Worm (Caenorhabditis elegans) whole organism, L1 larva: ENCODE measurements around the gene idpb-1.
A peak's percentile ranks its signal among the peaks of the same experiment; 100 is the strongest.
"Not testable (repeated sequence)": the region's sequence is repeated elsewhere in the genome, so short reads cannot be mapped to it uniquely, and the experiment has no call there.

Experiments
- C04F5.9 ChIP-seq: sonication (generic microtip); optimal IDR thresholded peaks from 2 replicates; lab custom pipeline; 2016; ENCODE audit warnings: missing genetic modification characterization, missing compliant biosample characterization
- F16B12.6 ChIP-seq: fragments of 150-350 bp; optimal IDR thresholded peaks from 2 replicates; lab custom pipeline; 2014; ENCODE audit warnings: missing biosample characterization, missing genetic modification characterization
- alr-1 ChIP-seq: fragments of 200-800 bp; sonication (Bioruptor generic); optimal IDR thresholded peaks from 2 replicates; lab custom pipeline; 2018; ENCODE audit warnings: borderline replicate concordance, mild to moderate bottlenecking, missing genetic modification characterization, missing compliant biosample characterization
- aly-2 ChIP-seq: fragments of 150-350 bp; optimal IDR thresholded peaks from 2 replicates; lab custom pipeline; 2014; ENCODE audit warnings: missing biosample characterization, missing genetic modification characterization
- blmp-1 ChIP-seq: fragments of 150-350 bp; optimal IDR thresholded peaks from 2 replicates; lab custom pipeline; 2014; ENCODE audit warnings: missing biosample characterization, missing genetic modification characterization
- dsc-1 ChIP-seq: sonication (generic microtip); optimal IDR thresholded peaks from 2 replicates; lab custom pipeline; 2016; ENCODE audit warnings: mild to moderate bottlenecking, missing genetic modification characterization, missing compliant biosample characterization
- efl-1 ChIP-seq, 4 experiments: fragments of 150-350 bp; optimal IDR thresholded peaks in 3 of 4; peaks in 1 of 4; 1 replicate in 1 of 4; 2 replicates in 3 of 4; lab custom pipeline; 2014; ENCODE audit warnings: missing biosample characterization in 2 of 4, missing genetic modification characterization in 2 of 4, missing genetic modification reagents in 2 of 4
- efl-3 ChIP-seq: fragments of 200-800 bp; sonication (Bioruptor generic); optimal IDR thresholded peaks from 2 replicates; lab custom pipeline; 2018; ENCODE audit warnings: mild to moderate bottlenecking, missing genetic modification characterization, missing compliant biosample characterization
- egl-27 ChIP-seq, 2 experiments: fragments of 150-350 bp in 1 of 2; sonication (generic microtip); optimal IDR thresholded peaks; 3 replicates each; lab custom pipeline; 2017 to 2018; ENCODE audit warnings: missing biosample characterization in 2 of 2, missing genetic modification characterization in 2 of 2, missing genetic modification reagents in 2 of 2
- elt-2 ChIP-seq: sonication (generic microtip); optimal IDR thresholded peaks from 2 replicates; lab custom pipeline; 2016; ENCODE audit warnings: missing genetic modification characterization, mild to moderate bottlenecking, inconsistent platforms, missing compliant biosample characterization, missing genetic modification reagents
- elt-3 ChIP-seq, 6 experiments: fragments of 150-350 bp in 1 of 6; sonication (generic microtip); optimal IDR thresholded peaks; 2 replicates each; lab custom pipeline; 2017 to 2018; ENCODE audit warnings: missing biosample characterization in 6 of 6, missing genetic modification characterization in 6 of 6, inconsistent platforms in 1 of 6
- fkh-10 ChIP-seq: sonication (generic microtip); optimal IDR thresholded peaks from 2 replicates; lab custom pipeline; 2017; ENCODE audit warnings: missing biosample characterization, missing genetic modification reagents, missing genetic modification characterization
- fkh-4 ChIP-seq: sonication (generic microtip); optimal IDR thresholded peaks from 2 replicates; lab custom pipeline; 2016; ENCODE audit warnings: missing compliant biosample characterization, missing genetic modification characterization, borderline replicate concordance
- grh-1 ChIP-seq: fragments of 200-800 bp; sonication (Bioruptor generic); IDR thresholded peaks from 2 replicates; pipeline ENCODE4 v1.3.6; 2022; ENCODE audit warnings: missing genetic modification reagents, missing genetic modification characterization, missing compliant biosample characterization
- jun-1 ChIP-seq: fragments of 150-350 bp; optimal IDR thresholded peaks from 2 replicates; lab custom pipeline; 2014; ENCODE audit warnings: missing biosample characterization, missing genetic modification reagents, missing genetic modification characterization
- lin-15B ChIP-seq: fragments of 150-350 bp; sonication (generic microtip); optimal IDR thresholded peaks from 3 replicates; lab custom pipeline; 2014; ENCODE audit warnings: missing biosample characterization, missing genetic modification characterization
- mab-9 ChIP-seq: fragments of 200-800 bp; sonication (Bioruptor generic); IDR thresholded peaks from 2 replicates; pipeline ENCODE4 v1.3.6; 2022; ENCODE audit warnings: missing genetic modification reagents, missing genetic modification characterization, missing compliant biosample characterization
- nhr-12 ChIP-seq: sonication (generic microtip); optimal IDR thresholded peaks from 2 replicates; lab custom pipeline; 2017; ENCODE audit warnings: missing biosample characterization, missing genetic modification characterization
- nhr-19 ChIP-seq: fragments of 200-800 bp; sonication (Bioruptor generic); conservative IDR thresholded peaks from 2 replicates; pipeline ENCODE4 v1.3.6; 2022; ENCODE audit warnings: missing genetic modification characterization, missing compliant biosample characterization
- nhr-20 ChIP-seq: sonication (generic microtip); optimal IDR thresholded peaks from 2 replicates; lab custom pipeline; 2016; ENCODE audit warnings: mild to moderate bottlenecking, missing genetic modification characterization, missing compliant biosample characterization
- nhr-47 ChIP-seq: sonication (generic microtip); optimal IDR thresholded peaks from 2 replicates; lab custom pipeline; 2016; ENCODE audit warnings: mild to moderate bottlenecking, missing genetic modification characterization, moderate library complexity, missing compliant biosample characterization
- nhr-84 ChIP-seq: sonication (generic microtip); optimal IDR thresholded peaks from 2 replicates; lab custom pipeline; 2017; ENCODE audit warnings: missing biosample characterization, missing genetic modification characterization
- pqm-1 ChIP-seq: sonication (generic microtip); optimal IDR thresholded peaks from 3 replicates; lab custom pipeline; 2017; ENCODE audit warnings: missing biosample characterization, missing genetic modification characterization
- snpc-4 ChIP-seq: fragments of 150-350 bp; optimal IDR thresholded peaks from 2 replicates; lab custom pipeline; 2014; ENCODE audit warnings: missing biosample characterization, missing genetic modification characterization
- tbx-2 ChIP-seq: sonication (generic microtip); optimal IDR thresholded peaks from 2 replicates; lab custom pipeline; 2016; ENCODE audit warnings: missing genetic modification characterization, missing compliant biosample characterization
- tlp-1 ChIP-seq: fragments of 150-350 bp; optimal IDR thresholded peaks from 2 replicates; lab custom pipeline; 2014; ENCODE audit warnings: missing biosample characterization, missing genetic modification characterization
- unc-130 ChIP-seq: fragments of 150-350 bp; optimal IDR thresholded peaks from 2 replicates; lab custom pipeline; 2017; ENCODE audit warnings: missing biosample characterization, missing genetic modification characterization, inconsistent platforms
- unc-86 ChIP-seq: sonication (generic microtip); optimal IDR thresholded peaks from 2 replicates; lab custom pipeline; 2016; ENCODE audit warnings: missing genetic modification characterization, missing compliant biosample characterization
- xbp-1 ChIP-seq: sonication (generic microtip); optimal IDR thresholded peaks from 2 replicates; lab custom pipeline; 2016; ENCODE audit warnings: missing genetic modification characterization, missing compliant biosample characterization
- zag-1 ChIP-seq: fragments of 150-350 bp; optimal IDR thresholded peaks from 2 replicates; lab custom pipeline; 2014; ENCODE audit warnings: missing biosample characterization, missing genetic modification characterization

Gene idpb-1

DNA sequence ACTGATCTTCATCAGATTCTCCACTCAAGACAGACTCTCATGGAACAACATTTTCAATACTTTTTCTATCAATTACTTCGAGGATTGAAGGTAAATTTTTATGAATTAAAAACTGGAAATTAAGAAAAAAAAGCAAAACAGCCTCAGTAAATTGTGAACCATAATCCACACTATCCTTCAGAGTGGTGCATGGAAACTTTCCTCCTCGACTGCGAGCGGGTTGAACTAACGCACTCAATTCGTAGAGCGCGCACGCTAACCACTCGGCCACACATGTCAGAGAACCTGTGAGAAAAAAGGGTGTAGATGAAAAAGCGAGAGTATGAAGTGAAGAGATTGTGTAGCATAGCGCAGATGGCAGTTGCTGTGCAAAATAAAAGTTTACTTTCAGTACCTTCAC, 3.2 kb downstream of the idpb-1 start (continued):
- TF ChIP-seq egl-27 (tag; optimal IDR thresholded peaks at IDR 0.05; lab: Kevin White, UChicago) (peak in 1 of 2 experiments; percentile 31), fkh-4 (tag; lab: Kevin White, UChicago) (no peak), tbx-2 (tag; lab: Kevin White, UChicago) (peak; percentile 55), unc-130 (tag; lab: Kevin White, UChicago) (peak; percentile 36), efl-1 (optimal IDR thresholded peaks at IDR 0.05; lab: Kevin White, UChicago) (peak; percentile 67 to 75), efl-1 (GFP tag; optimal IDR thresholded peaks at IDR 0.05 in 1 of 2; lab: Kevin White, UChicago) (peak; percentile 55 to 95), jun-1 (tag; lab: Kevin White, UChicago) (peak; percentile 38), nhr-84 (tag; lab: Kevin White, UChicago) (no peak), F16B12.6 (tag; lab: Kevin White, UChicago) (peak; percentile 31), nhr-47 (tag; lab: Kevin White, UChicago) (peak; percentile 81), aly-2 (peak; percentile 78), zag-1 (tag; lab: Kevin White, UChicago) (no peak), unc-86 (tag; lab: Kevin White, UChicago) (peak; percentile 41)

DNA sequence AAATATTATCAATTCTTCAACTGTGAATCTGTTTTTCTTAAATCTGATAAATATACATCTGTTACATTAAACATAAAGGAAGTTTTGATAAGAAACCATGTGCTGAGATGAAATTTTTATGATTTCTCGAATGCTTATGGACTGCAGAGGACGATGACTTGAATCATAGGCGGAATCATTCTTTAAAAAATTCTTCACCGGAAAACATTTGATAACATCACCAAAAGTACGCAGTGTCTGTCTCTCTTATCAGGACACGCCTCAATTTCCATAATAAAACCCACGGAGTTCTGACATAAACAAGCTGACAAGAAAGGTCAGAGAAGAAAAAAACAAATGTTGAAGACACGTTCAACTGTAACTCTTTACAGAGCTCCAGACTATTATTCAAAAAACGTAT, 7.9 kb downstream of the idpb-1 start, which contains the start of gene F09C12.2:
F09C12.2 (plus strand) TSS at position 320 of the 400 bp plus-strand sequence.
- peak; percentile 82 for TF ChIP-seq elt-2
- TF ChIP-seq nhr-12, result no peak
- TF ChIP-seq tlp-1 (tag; lab: Kevin White, UChicago), result no peak
- no peak for TF ChIP-seq efl-1 (optimal IDR thresholded peaks at IDR 0.05; lab: Kevin White, UChicago)
- TF ChIP-seq efl-1 (GFP tag; optimal IDR thresholded peaks at IDR 0.05 in 1 of 2; lab: Kevin White, UChicago), result peak in 1 of 2 experiments; percentile 72
- TF ChIP-seq, all 84 proteins: peak for 2

DNA sequence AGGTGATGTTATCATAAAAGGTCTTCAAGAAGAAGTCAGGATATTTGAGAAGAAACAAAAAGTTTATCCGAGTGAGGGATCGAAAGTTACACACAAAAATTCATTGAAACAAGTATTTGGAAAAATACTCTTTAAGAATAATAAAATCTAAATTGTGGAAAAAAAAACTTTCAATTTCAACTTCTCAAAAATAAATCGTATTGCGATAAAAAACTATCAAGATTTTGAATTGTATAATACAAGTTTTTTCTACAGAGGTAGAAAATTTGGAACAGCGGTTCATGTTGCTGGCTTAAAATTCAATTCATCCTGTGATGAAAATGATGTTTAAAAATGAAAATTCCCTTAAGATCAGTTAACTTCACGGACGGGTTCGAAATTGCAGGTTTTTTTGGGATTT, 10.3 kb downstream of the idpb-1 start, which contains the start of gene F09C12.8:
F09C12.8 (plus strand) TSS at position 301 of the 400 bp plus-strand sequence.
- no peak for TF ChIP-seq nhr-20 (tag; lab: Kevin White, UChicago)
- no peak for TF ChIP-seq blmp-1 (tag; lab: Kevin White, UChicago)
- no peak for TF ChIP-seq grh-1 (GFP tag; lab: Robert Waterston, UW)
- no peak for TF ChIP-seq unc-86 (tag; lab: Kevin White, UChicago)
- no peak for TF ChIP-seq egl-27 (tag; optimal IDR thresholded peaks at IDR 0.05; lab: Kevin White, UChicago)
- TF ChIP-seq nhr-19, result no peak
- no peak for TF ChIP-seq elt-3 (tag; optimal IDR thresholded peaks at IDR 0.05; lab: Kevin White, UChicago)
- no peak for TF ChIP-seq efl-3 (GFP tag; lab: Kevin White, UChicago)
- no peak for TF ChIP-seq unc-130 (tag; lab: Kevin White, UChicago)

DNA sequence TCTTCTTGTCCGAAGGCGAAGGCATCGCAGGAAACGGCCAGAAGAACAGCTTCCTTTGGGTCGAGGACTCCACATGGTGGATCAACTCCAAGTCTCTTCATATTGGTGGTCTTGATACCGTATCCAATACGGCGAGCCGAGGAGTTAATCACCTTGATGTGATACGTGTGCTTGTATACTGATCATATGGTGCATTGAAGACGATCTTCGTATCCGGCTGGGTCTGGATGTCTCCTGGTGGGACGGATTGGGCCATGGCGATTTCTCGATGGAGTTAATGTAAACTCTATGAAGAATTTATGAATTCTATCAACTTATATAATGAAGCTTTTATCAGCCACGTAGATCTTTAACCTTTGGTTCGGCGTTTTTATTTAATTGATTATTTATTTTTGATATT, 13.5 kb downstream of the idpb-1 start, which contains the start of gene msp-74:
msp-74 (minus strand) TSS at position 101 of the 400 bp plus-strand sequence.
- not testable (repeated sequence) for TF ChIP-seq mab-9 (GFP tag; lab: Robert Waterston, UW); fkh-10 (GFP tag; lab: Kevin White, UChicago); dsc-1 (tag; lab: Kevin White, UChicago)

DNA sequence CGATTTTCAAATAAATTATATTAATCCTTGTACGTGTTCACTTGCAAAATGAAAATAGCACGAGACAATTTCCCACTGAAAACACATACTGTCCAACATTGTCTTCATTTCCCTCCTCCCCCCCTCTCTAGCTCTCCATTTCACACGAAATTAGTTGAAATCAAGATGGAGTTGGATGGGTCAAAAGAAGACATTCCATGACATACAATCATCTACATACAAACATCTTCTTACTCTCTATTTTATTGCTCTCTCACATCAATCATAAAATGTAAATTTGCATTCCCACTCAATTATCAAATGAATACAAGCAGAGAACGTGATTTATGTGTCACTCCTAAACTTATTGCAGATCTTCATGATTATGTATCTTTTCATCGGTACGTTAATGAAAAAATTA, 13.9 kb downstream of the idpb-1 start, which contains the start of gene srsy-1:
srsy-1 (plus strand) TSS at position 301 of the 400 bp plus-strand sequence.
- TF ChIP-seq snpc-4 (tag; lab: Kevin White, UChicago) (no peak), fkh-10 (GFP tag; lab: Kevin White, UChicago) (no peak), xbp-1 (tag; lab: Kevin White, UChicago) (no peak), tlp-1 (tag; lab: Kevin White, UChicago) (no peak), lin-15B (tag; lab: Kevin White, UChicago) (no peak), pqm-1 (tag; lab: Kevin White, UChicago) (no peak), alr-1 (tag; lab: Kevin White, UChicago) (no peak), C04F5.9 (tag; lab: Kevin White, UChicago) (no peak), efl-3 (GFP tag; lab: Kevin White, UChicago) (no peak)
- TF ChIP-seq, all 84 proteins: peak for 0
